Fruit fly (Drosophila melanogaster) Kc167 (cell line): Measurements from ENCODE around the gene pasha.

Experiments
- h ChIP-seq: fragments of >200 bp; optimal IDR thresholded peaks from 3 replicates; lab custom pipeline; 2018; ENCODE audit warnings: missing external identifiers
- psq ChIP-seq: fragments of >200 bp; optimal IDR thresholded peaks from 2 replicates; lab custom pipeline; 2017; ENCODE audit warnings: missing external identifiers

DNA sequence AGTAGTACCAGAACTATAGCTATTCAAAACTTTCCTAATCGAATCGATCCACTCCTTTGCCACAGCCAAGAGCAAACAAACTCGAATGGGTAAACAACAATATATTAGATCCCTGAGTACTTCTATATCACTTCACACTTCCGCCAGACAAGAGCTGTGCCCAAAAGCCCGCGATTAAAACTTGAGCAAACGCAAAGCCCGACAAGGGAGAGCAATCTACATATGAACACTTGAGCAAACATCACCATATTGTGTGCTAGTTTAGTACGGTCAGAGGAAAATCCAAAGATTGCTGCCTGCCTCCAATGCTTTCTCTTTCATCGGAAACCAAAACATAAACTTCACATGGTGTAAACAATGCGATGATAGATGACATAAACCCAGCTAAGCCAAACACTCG, 14.1 kb upstream of the pasha start:
- TF ChIP-seq h (lab: Kevin White, UChicago) (no peak), psq (lab: Kevin White, UChicago) (no peak)
